Worm (Caenorhabditis elegans) whole organism, young adult: ENCODE data around the gene F55G7.1.
"Not testable (repeated sequence)": the region's sequence is repeated elsewhere in the genome, so short reads cannot be mapped to it uniquely, and the experiment has no call there.

Source experiments
- C06A6.2 ChIP-seq: fragments of 200-800 bp; sonication (Bioruptor generic); conservative IDR thresholded peaks from 2 replicates; pipeline ENCODE4 v1.3.6; 2022; ENCODE audit warnings: missing genetic modification characterization, missing compliant biosample characterization
- F33H1.4 ChIP-seq: fragments of 200-800 bp; sonication (Bioruptor generic); IDR thresholded peaks from 2 replicates; pipeline ENCODE4 v1.3.6; 2022; ENCODE audit warnings: missing genetic modification reagents, missing genetic modification characterization, missing compliant biosample characterization
- F39B2.1 ChIP-seq: fragments of 200-800 bp; sonication (Bioruptor generic); IDR thresholded peaks from 2 replicates; pipeline ENCODE4 v1.3.6; 2022; ENCODE audit warnings: missing genetic modification reagents, missing genetic modification characterization, missing compliant biosample characterization
- F52B5.7 ChIP-seq: sonication (generic microtip); optimal IDR thresholded peaks from 2 replicates; lab custom pipeline; 2016; ENCODE audit warnings: mild to moderate bottlenecking, missing genetic modification characterization, missing compliant biosample characterization
- F57A8.1 ChIP-seq: fragments of 200-800 bp; sonication (Bioruptor generic); optimal IDR thresholded peaks from 2 replicates; lab custom pipeline; 2018; ENCODE audit warnings: mild to moderate bottlenecking, missing genetic modification characterization, moderate library complexity, missing compliant biosample characterization
- Y53F4B.3 ChIP-seq: fragments of 200-800 bp; sonication (Bioruptor generic); IDR thresholded peaks from 2 replicates; pipeline ENCODE4 v1.3.6; 2022; ENCODE audit warnings: missing genetic modification reagents, missing genetic modification characterization, missing compliant biosample characterization
- Y53G8AR.9 ChIP-seq: fragments of 200-800 bp; sonication (Bioruptor generic); conservative IDR thresholded peaks from 2 replicates; pipeline ENCODE4 v1.3.6; 2022; ENCODE audit warnings: missing genetic modification reagents, missing genetic modification characterization, missing compliant biosample characterization
- Y56A3A.18 ChIP-seq: fragments of 200-800 bp; sonication (Bioruptor generic); IDR thresholded peaks from 2 replicates; pipeline ENCODE4 v1.3.6; 2022; ENCODE audit warnings: missing genetic modification reagents, missing genetic modification characterization, missing compliant biosample characterization
- Y95B8A.8 ChIP-seq: fragments of 200-800 bp; sonication (Bioruptor generic); IDR thresholded peaks from 2 replicates; pipeline ENCODE4 v1.3.6; 2022; ENCODE audit warnings: missing genetic modification reagents, missing genetic modification characterization, missing compliant biosample characterization
- ZK185.1 ChIP-seq: sonication (generic microtip); optimal IDR thresholded peaks from 2 replicates; lab custom pipeline; 2016; ENCODE audit warnings: mild to moderate bottlenecking, missing genetic modification characterization, missing compliant biosample characterization; ENCODE audit not compliant: poor library complexity, severe bottlenecking
- akir-1 ChIP-seq: fragments of 200-800 bp; sonication (Bioruptor generic); optimal IDR thresholded peaks from 2 replicates; lab custom pipeline; 2018; ENCODE audit warnings: mild to moderate bottlenecking, missing genetic modification characterization, moderate library complexity, missing compliant biosample characterization
- atf-7 ChIP-seq: sonication (generic microtip); optimal IDR thresholded peaks from 2 replicates; lab custom pipeline; 2017; ENCODE audit warnings: mild to moderate bottlenecking, missing genetic modification characterization, missing compliant biosample characterization
- attf-6 ChIP-seq: fragments of 200-800 bp; sonication (Bioruptor generic); IDR thresholded peaks from 2 replicates; pipeline ENCODE4 v1.3.6; 2022; ENCODE audit warnings: missing genetic modification reagents, missing genetic modification characterization, missing compliant biosample characterization
- cebp-2 ChIP-seq: fragments of 200-800 bp; sonication (Bioruptor generic); IDR thresholded peaks from 2 replicates; pipeline ENCODE4 v1.3.6; 2022; ENCODE audit warnings: missing genetic modification characterization, missing compliant biosample characterization
- ceh-100 ChIP-seq: fragments of 200-800 bp; sonication (Bioruptor generic); IDR thresholded peaks from 2 replicates; pipeline ENCODE4 v1.3.6; 2022; ENCODE audit warnings: missing genetic modification reagents, missing genetic modification characterization, missing compliant biosample characterization
- ceh-79 ChIP-seq: sonication (generic microtip); optimal IDR thresholded peaks from 2 replicates; lab custom pipeline; 2017; ENCODE audit warnings: mild to moderate bottlenecking, missing genetic modification characterization, missing compliant biosample characterization
- ceh-91 ChIP-seq: fragments of 200-800 bp; sonication (Bioruptor generic); IDR thresholded peaks from 2 replicates; pipeline ENCODE4 v1.3.6; 2022; ENCODE audit warnings: missing genetic modification reagents, missing genetic modification characterization, missing compliant biosample characterization
- dpff-1 ChIP-seq: sonication (generic microtip); optimal IDR thresholded peaks from 2 replicates; lab custom pipeline; 2017; ENCODE audit warnings: mild to moderate bottlenecking, missing genetic modification characterization, missing compliant biosample characterization
- efl-1 ChIP-seq: fragments of 150-350 bp; optimal IDR thresholded peaks from 2 replicates; lab custom pipeline; 2014; ENCODE audit warnings: missing biosample characterization, missing genetic modification reagents, missing genetic modification characterization
- ekl-4 ChIP-seq: fragments of 200-800 bp; sonication (Bioruptor generic); IDR thresholded peaks from 2 replicates; pipeline ENCODE4 v1.3.6; 2022; ENCODE audit warnings: missing genetic modification reagents, missing genetic modification characterization, missing compliant biosample characterization
- ets-4 ChIP-seq: fragments of 200-800 bp; sonication (Bioruptor generic); optimal IDR thresholded peaks from 2 replicates; lab custom pipeline; 2018; ENCODE audit warnings: mild to moderate bottlenecking, missing genetic modification characterization, missing compliant biosample characterization
- him-1 ChIP-seq: sonication (generic microtip); optimal IDR thresholded peaks from 2 replicates; lab custom pipeline; 2016; ENCODE audit warnings: missing genotype, missing genetic modification reagents, missing genetic modification characterization, missing compliant biosample characterization
- hmg-20 ChIP-seq: fragments of 200-800 bp; sonication (Bioruptor generic); IDR thresholded peaks from 2 replicates; pipeline ENCODE4 v1.3.6; 2022; ENCODE audit warnings: missing genetic modification reagents, missing genetic modification characterization, missing compliant biosample characterization
- hsf-1 ChIP-seq: fragments of 200-800 bp; sonication (Bioruptor generic); IDR thresholded peaks from 2 replicates; pipeline ENCODE4 v1.3.6; 2022; ENCODE audit warnings: missing genetic modification reagents, missing genetic modification characterization, missing compliant biosample characterization
- lag-1 ChIP-seq: fragments of 200-800 bp; sonication (Bioruptor generic); IDR thresholded peaks from 2 replicates; pipeline ENCODE4 v1.3.6; 2022; ENCODE audit warnings: missing genetic modification reagents, missing genetic modification characterization, missing compliant biosample characterization
- let-607 ChIP-seq, 2 experiments: fragments of 200-800 bp in 1 of 2; sonication (Bioruptor generic) in 1 of 2; sonication (generic microtip) in 1 of 2; optimal IDR thresholded peaks; 2 replicates each; lab custom pipeline; 2016 to 2018; ENCODE audit warnings: mild to moderate bottlenecking in 2 of 2, missing compliant biosample characterization in 2 of 2, missing genetic modification characterization in 2 of 2, moderate library complexity in 2 of 2, missing genotype in 1 of 2
- lin-40 ChIP-seq: sonication (generic microtip); optimal IDR thresholded peaks from 2 replicates; lab custom pipeline; 2016; ENCODE audit warnings: missing genetic modification characterization, mild to moderate bottlenecking, missing compliant biosample characterization, missing genotype, missing genetic modification reagents
- lin-54 ChIP-seq: fragments of 200-800 bp; sonication (Bioruptor generic); optimal IDR thresholded peaks from 2 replicates; lab custom pipeline; 2018; ENCODE audit warnings: mild to moderate bottlenecking, missing genetic modification characterization, missing compliant biosample characterization
- mes-4 ChIP-seq: sonication (generic microtip); optimal IDR thresholded peaks from 2 replicates; lab custom pipeline; 2016; ENCODE audit warnings: missing genotype, missing genetic modification characterization, missing compliant biosample characterization
- mxl-1 ChIP-seq: sonication (generic microtip); optimal IDR thresholded peaks from 2 replicates; lab custom pipeline; 2016; ENCODE audit warnings: missing genetic modification characterization, missing compliant biosample characterization
- nhr-80 ChIP-seq: sonication (generic microtip); optimal IDR thresholded peaks from 2 replicates; lab custom pipeline; 2016; ENCODE audit warnings: missing genetic modification characterization, missing compliant biosample characterization
- rcor-1 ChIP-seq: fragments of 200-800 bp; sonication (Bioruptor generic); IDR thresholded peaks from 2 replicates; pipeline ENCODE4 v1.3.6; 2022; ENCODE audit warnings: missing genetic modification reagents, missing genetic modification characterization, missing compliant biosample characterization
- repo-1 ChIP-seq: sonication (generic microtip); optimal IDR thresholded peaks from 2 replicates; lab custom pipeline; 2017; ENCODE audit warnings: mild to moderate bottlenecking, missing genetic modification characterization, missing compliant biosample characterization
- sdz-38 ChIP-seq: sonication (generic microtip); optimal IDR thresholded peaks from 2 replicates; lab custom pipeline; 2016; ENCODE audit warnings: missing genotype, missing genetic modification characterization, missing compliant biosample characterization
- sea-2 ChIP-seq: fragments of 200-800 bp; sonication (Bioruptor generic); IDR thresholded peaks from 2 replicates; pipeline ENCODE4 v1.3.6; 2022; ENCODE audit warnings: missing genetic modification characterization, missing compliant biosample characterization
- snpc-1.3 ChIP-seq: sonication (generic microtip); optimal IDR thresholded peaks from 2 replicates; lab custom pipeline; 2017; ENCODE audit warnings: missing genetic modification characterization, mild to moderate bottlenecking, missing compliant biosample characterization, antibody characterized with exemption, moderate library complexity, missing genotype, missing genetic modification reagents; ENCODE audit not compliant: insufficient read depth
- snpc-3.4 ChIP-seq: sonication (generic microtip); optimal IDR thresholded peaks from 2 replicates; lab custom pipeline; 2017; ENCODE audit warnings: missing genetic modification characterization, mild to moderate bottlenecking, missing compliant biosample characterization, antibody characterized with exemption, moderate library complexity, missing genotype, missing genetic modification reagents
- somi-1 ChIP-seq: fragments of 200-800 bp; sonication (Bioruptor generic); optimal IDR thresholded peaks from 2 replicates; lab custom pipeline; 2018; ENCODE audit warnings: mild to moderate bottlenecking, missing genetic modification characterization, missing compliant biosample characterization
- tbx-9 ChIP-seq: sonication (generic microtip); optimal IDR thresholded peaks from 2 replicates; lab custom pipeline; 2016; ENCODE audit warnings: borderline replicate concordance, missing genetic modification characterization, inconsistent platforms, missing compliant biosample characterization
- ztf-18 ChIP-seq: sonication (generic microtip); optimal IDR thresholded peaks from 2 replicates; lab custom pipeline; 2016; ENCODE audit warnings: missing genotype, mild to moderate bottlenecking, missing genetic modification characterization, missing compliant biosample characterization

The F55G7.1 gene

DNA sequence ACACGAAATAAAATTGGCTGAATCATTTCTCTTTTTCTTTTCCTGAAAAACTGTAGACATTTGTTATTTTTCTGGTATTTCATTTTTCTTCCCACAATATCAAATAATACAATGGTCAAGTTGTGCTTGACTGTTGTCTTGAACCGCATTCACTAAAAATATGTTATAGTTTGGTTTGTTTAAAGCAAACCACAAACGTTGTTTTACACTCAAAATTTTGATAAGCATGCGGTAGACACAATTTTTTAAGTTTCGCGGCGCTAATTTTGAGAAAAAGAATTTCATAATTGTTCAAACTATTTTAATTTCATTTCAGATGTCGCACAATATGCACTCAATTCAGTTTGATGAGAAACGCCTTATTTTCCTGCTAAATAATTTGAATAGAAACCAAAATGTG, 30.9 kb downstream of the F55G7.1 start, which contains the start of gene T08D10.3:
Gene T08D10.3, plus strand, starts transcription at position 301 of the 400 bp plus-strand sequence.
- TF ChIP-seq snpc-1.3 (tag; lab: Kevin White, UChicago): no peak
- no peak for TF ChIP-seq Y95B8A.8 (GFP tag; lab: Robert Waterston, UW)
- TF ChIP-seq rcor-1 (GFP tag; lab: Robert Waterston, UW): no peak
- TF ChIP-seq sea-2 (GFP tag; lab: Robert Waterston, UW): no peak
- no peak for TF ChIP-seq ekl-4
- TF ChIP-seq nhr-80 (tag; lab: Kevin White, UChicago): peak; percentile 8

DNA sequence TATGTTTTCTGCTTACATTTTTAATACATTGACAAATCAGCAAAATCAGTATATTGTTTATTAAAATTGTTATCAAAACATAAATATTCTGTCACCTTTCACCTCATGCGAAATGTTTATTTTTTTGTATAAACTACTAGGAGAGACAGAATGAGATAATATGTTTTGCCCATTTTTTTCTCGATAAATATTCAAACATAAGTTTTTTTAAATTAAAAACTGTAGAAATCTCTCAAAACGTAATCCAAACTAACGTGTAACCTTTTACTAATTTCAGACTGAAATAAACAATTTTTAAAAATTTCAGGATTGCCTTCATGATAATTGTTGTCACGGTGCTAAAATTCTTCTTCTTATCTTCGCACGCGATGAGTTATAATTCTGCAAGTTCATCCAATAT, 33.0 kb downstream of the F55G7.1 start, which contains the start of gene T08D10.5:
Gene T08D10.5, plus strand, starts transcription at position 301 of the 400 bp plus-strand sequence.
- TF ChIP-seq sea-2 (GFP tag; lab: Robert Waterston, UW): no peak
- no peak for TF ChIP-seq akir-1 (GFP tag; lab: Kevin White, UChicago)
- no peak for TF ChIP-seq F52B5.7
- no peak for TF ChIP-seq mes-4 (tag; lab: Kevin White, UChicago)
- no peak for TF ChIP-seq F57A8.1
- no peak for TF ChIP-seq let-607 (tag; optimal IDR thresholded peaks at IDR 0.05; lab: Kevin White, UChicago)
- no peak for TF ChIP-seq ceh-91 (GFP tag; lab: Robert Waterston, UW)
- TF ChIP-seq ets-4 (GFP tag; lab: Kevin White, UChicago): no peak
- no peak for TF ChIP-seq ceh-100 (GFP tag; lab: Robert Waterston, UW)
- TF ChIP-seq rcor-1 (GFP tag; lab: Robert Waterston, UW): no peak
- no peak for TF ChIP-seq cebp-2 (GFP tag; lab: Robert Waterston, UW)
- no peak for TF ChIP-seq sdz-38 (tag; lab: Kevin White, UChicago)
- TF ChIP-seq C06A6.2: no peak

DNA sequence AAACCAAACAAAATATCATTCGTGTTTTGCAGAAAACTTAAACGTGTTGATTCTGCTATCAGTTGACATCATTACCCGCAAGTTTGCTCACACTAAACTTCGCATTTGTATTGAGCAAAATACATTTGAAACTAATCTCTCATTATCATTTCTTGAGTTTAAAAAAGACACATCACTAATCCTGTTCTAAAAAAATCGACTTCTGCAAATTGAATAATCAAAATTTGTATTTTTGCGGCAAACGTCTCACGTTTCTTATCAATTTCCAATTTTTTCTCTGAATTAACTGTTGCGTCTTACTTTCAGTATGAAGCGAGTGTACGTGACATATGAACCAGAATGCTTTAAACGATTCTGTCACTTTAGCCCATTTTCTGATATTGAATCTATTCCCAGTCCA, 35.6 kb downstream of the F55G7.1 start, which contains the start of gene C49F5.8:
Gene C49F5.8, plus strand, starts transcription at position 301 of the 400 bp plus-strand sequence.
- TF ChIP-seq Y53F4B.3 (GFP tag; lab: Robert Waterston, UW) (no peak), nhr-80 (tag; lab: Kevin White, UChicago) (peak; percentile 7), ZK185.1 (tag; lab: Kevin White, UChicago) (no peak)

DNA sequence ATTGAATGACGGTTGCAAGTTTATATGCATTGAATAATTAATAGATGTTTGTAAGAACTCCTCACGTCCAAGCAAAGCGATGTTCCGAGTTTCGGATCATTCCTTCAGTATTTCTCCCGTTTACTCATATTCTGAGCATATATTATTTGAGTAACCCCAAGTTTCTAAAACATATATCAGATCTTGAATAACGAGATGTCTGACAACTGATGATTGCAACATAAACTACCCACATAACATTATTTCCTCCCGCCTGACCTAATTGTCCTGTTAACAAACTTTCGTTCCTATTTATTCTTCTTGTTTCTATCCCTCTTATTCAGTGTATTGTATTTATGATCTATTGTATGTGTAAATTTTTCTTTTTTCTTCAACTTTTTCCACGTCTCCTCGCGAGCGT, 36.9 kb downstream of the F55G7.1 start, which contains the start of gene C49F5.13:
Gene C49F5.13, plus strand, starts transcription at position 301 of the 400 bp plus-strand sequence.
- TF ChIP-seq hmg-20; F33H1.4 (GFP tag; lab: Robert Waterston, UW); efl-1: not testable (repeated sequence)
- TF ChIP-seq, all 124 proteins: peak for 0; not testable (repeated sequence) for 124

DNA sequence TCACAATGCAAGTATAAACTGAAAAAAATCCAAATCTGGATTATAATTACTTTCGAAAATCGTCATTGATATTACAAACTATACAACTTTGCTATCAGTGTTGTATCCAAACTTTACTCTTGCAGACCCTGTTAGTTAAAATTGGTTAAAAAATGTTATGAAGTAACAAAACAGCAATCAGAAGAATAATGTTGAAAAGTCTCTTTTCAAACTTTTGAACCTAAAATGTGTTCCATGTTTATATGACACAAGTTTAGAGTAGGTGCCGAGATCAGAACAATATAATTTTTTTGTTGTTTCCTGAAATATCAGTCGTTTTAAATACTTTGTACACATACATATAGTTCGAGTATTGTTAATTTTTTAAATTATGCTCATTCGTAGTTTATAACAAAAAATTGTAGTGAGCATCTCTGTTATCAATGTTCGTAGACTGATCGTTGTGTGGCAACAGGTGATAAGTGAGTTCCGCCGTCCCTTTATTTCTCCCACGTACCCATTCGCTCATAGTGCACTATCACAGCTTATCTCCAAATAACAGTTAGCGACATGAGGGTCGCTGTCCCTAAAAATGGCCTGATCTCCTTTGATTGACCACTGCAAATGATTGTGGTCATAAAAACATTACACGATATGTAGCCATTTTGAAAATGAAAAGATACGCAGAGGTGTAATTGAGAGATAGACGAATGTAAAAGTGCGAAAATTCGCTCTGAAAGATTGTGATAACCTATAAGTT, 38.0 kb downstream of the F55G7.1 start:
- TF ChIP-seq snpc-1.3 (tag; lab: Kevin White, UChicago) (no peak), let-607 (tag; optimal IDR thresholded peaks at IDR 0.05; lab: Kevin White, UChicago) (peak in 1 of 2 experiments; percentile 1), mxl-1 (no peak), lag-1 (no peak), lin-54 (no peak), somi-1 (no peak), F39B2.1 (GFP tag; lab: Robert Waterston, UW) (no peak), tbx-9 (no peak), ztf-18 (tag; lab: Kevin White, UChicago) (no peak), dpff-1 (tag; lab: Kevin White, UChicago) (no peak), Y53G8AR.9 (GFP tag; lab: Robert Waterston, UW) (peak; percentile 57; the same call in 1 of the 2 replicates), lin-40 (tag; lab: Kevin White, UChicago) (peak; percentile 8), hsf-1 (no peak), Y56A3A.18 (GFP tag; lab: Robert Waterston, UW) (no peak), attf-6 (GFP tag; lab: Robert Waterston, UW) (no peak), ceh-79 (tag; lab: Kevin White, UChicago) (no peak), snpc-3.4 (tag; lab: Kevin White, UChicago) (no peak), atf-7 (tag; lab: Kevin White, UChicago) (peak; percentile 40), repo-1 (no peak), him-1 (tag; lab: Kevin White, UChicago) (no peak)
